Worm (Caenorhabditis elegans) whole organism, L4 larva: ENCODE data around the gene lgg-1.

Experiments used
- F10B5.3 ChIP-seq: sonication (generic microtip); optimal IDR thresholded peaks from 2 replicates; lab custom pipeline; 2016; ENCODE audit warnings: mild to moderate bottlenecking, missing genetic modification characterization, missing compliant biosample characterization
- F26F4.8 ChIP-seq: fragments of 200-800 bp; sonication (Bioruptor generic); conservative IDR thresholded peaks from 2 replicates; pipeline ENCODE4 v1.3.6; 2022; ENCODE audit warnings: missing genetic modification characterization, missing compliant biosample characterization
- F37D6.2 ChIP-seq: sonication (generic microtip); optimal IDR thresholded peaks from 2 replicates; lab custom pipeline; 2016; ENCODE audit warnings: mild to moderate bottlenecking, missing genetic modification characterization, missing compliant biosample characterization
- F49E8.2 ChIP-seq: sonication (generic microtip); optimal IDR thresholded peaks from 2 replicates; lab custom pipeline; 2016; ENCODE audit warnings: missing compliant biosample characterization, mild to moderate bottlenecking, missing genetic modification characterization, borderline replicate concordance
- R02D3.7 ChIP-seq: fragments of 150-350 bp; sonication (generic microtip); optimal IDR thresholded peaks from 3 replicates; lab custom pipeline; 2014; ENCODE audit warnings: missing biosample characterization, missing genetic modification characterization
- T26A8.4 ChIP-seq: fragments of 200-800 bp; sonication (Bioruptor generic); IDR thresholded peaks from 2 replicates; pipeline ENCODE4 v1.3.6; 2022; ENCODE audit warnings: missing genetic modification characterization, missing compliant biosample characterization
- Y105C5A.15 ChIP-seq: fragments of 200-800 bp; sonication (Bioruptor generic); IDR thresholded peaks from 2 replicates; pipeline ENCODE4 v1.3.6; 2022; ENCODE audit warnings: missing genetic modification characterization, missing compliant biosample characterization
- Y48G9A.11 ChIP-seq: fragments of 200-800 bp; sonication (Bioruptor generic); IDR thresholded peaks from 2 replicates; pipeline ENCODE4 v1.3.6; 2022; ENCODE audit warnings: missing genetic modification reagents, missing genetic modification characterization, missing compliant biosample characterization
- Y5F2A.4 ChIP-seq: fragments of 200-800 bp; sonication (Bioruptor generic); optimal IDR thresholded peaks from 2 replicates; lab custom pipeline; 2018; ENCODE audit warnings: mild to moderate bottlenecking, missing genetic modification characterization, missing compliant biosample characterization
- ZK337.2 ChIP-seq: fragments of 200-800 bp; sonication (Bioruptor generic); IDR thresholded peaks from 2 replicates; pipeline ENCODE4 v1.3.6; 2022; ENCODE audit warnings: missing genetic modification reagents, missing genetic modification characterization, missing compliant biosample characterization
- aha-1 ChIP-seq: fragments of 150-350 bp; peaks from one replicate; lab custom pipeline; 2014; ENCODE audit warnings: missing biosample characterization, missing genetic modification characterization
- ama-1 ChIP-seq: fragments of 150-350 bp; optimal IDR thresholded peaks from 2 replicates; lab custom pipeline; 2014; ENCODE audit warnings: inconsistent platforms, mixed read lengths
- ceh-28 ChIP-seq: fragments of 150-350 bp; optimal IDR thresholded peaks from 2 replicates; lab custom pipeline; 2014; ENCODE audit warnings: missing biosample characterization, missing genetic modification reagents, missing genetic modification characterization
- ceh-62 ChIP-seq: sonication (generic microtip); optimal IDR thresholded peaks from 2 replicates; lab custom pipeline; 2017; ENCODE audit warnings: missing biosample characterization, missing genetic modification characterization
- daf-19 ChIP-seq: fragments of 200-800 bp; sonication (Bioruptor generic); conservative IDR thresholded peaks from 2 replicates; pipeline ENCODE4 v1.3.6; 2022; ENCODE audit warnings: missing genetic modification characterization, missing compliant biosample characterization
- dmd-6 ChIP-seq: fragments of 200-800 bp; sonication (Bioruptor generic); IDR thresholded peaks from 2 replicates; pipeline ENCODE4 v1.3.6; 2022; ENCODE audit warnings: missing genetic modification reagents, missing genetic modification characterization, missing compliant biosample characterization
- dmd-8 ChIP-seq: fragments of 200-800 bp; sonication (Bioruptor generic); IDR thresholded peaks from 2 replicates; pipeline ENCODE4 v1.3.6; 2022; ENCODE audit warnings: missing genetic modification characterization, missing compliant biosample characterization
- dpl-1 ChIP-seq: fragments of 150-350 bp; optimal IDR thresholded peaks from 2 replicates; lab custom pipeline; 2014; ENCODE audit warnings: missing biosample characterization, missing genetic modification reagents, missing genetic modification characterization
- duxl-1 ChIP-seq: sonication (generic microtip); optimal IDR thresholded peaks from 2 replicates; lab custom pipeline; 2016; ENCODE audit warnings: mild to moderate bottlenecking, missing genetic modification characterization, moderate library complexity, missing compliant biosample characterization; ENCODE audit not compliant: poor library complexity
- dve-1 ChIP-seq: sonication (generic microtip); optimal IDR thresholded peaks from 2 replicates; lab custom pipeline; 2017; ENCODE audit warnings: antibody characterized with exemption, mild to moderate bottlenecking, missing genetic modification characterization, missing compliant biosample characterization; ENCODE audit not compliant: insufficient read depth
- fos-1 ChIP-seq: fragments of 150-350 bp; optimal IDR thresholded peaks from 2 replicates; lab custom pipeline; 2014; ENCODE audit warnings: missing biosample characterization, missing genetic modification characterization
- gei-8 ChIP-seq: fragments of 200-800 bp; sonication (Bioruptor generic); optimal IDR thresholded peaks from 2 replicates; lab custom pipeline; 2018; ENCODE audit warnings: mild to moderate bottlenecking, missing genetic modification characterization, missing compliant biosample characterization
- lim-7 ChIP-seq: fragments of 200-800 bp; sonication (Bioruptor generic); IDR thresholded peaks from 2 replicates; pipeline ENCODE4 v1.3.6; 2022; ENCODE audit warnings: missing genetic modification characterization, missing compliant biosample characterization
- lin-29 ChIP-seq: fragments of 200-800 bp; sonication (Bioruptor generic); IDR thresholded peaks from 2 replicates; pipeline ENCODE4 v1.3.6; 2022; ENCODE audit warnings: missing genetic modification reagents, missing genetic modification characterization, missing compliant biosample characterization
- lin-38 ChIP-seq: fragments of 200-800 bp; sonication (Bioruptor generic); IDR thresholded peaks from 2 replicates; pipeline ENCODE4 v1.3.6; 2022; ENCODE audit warnings: missing genetic modification reagents, missing genetic modification characterization, missing compliant biosample characterization
- lir-3 ChIP-seq: sonication (generic microtip); optimal IDR thresholded peaks from 2 replicates; lab custom pipeline; 2016; ENCODE audit warnings: mild to moderate bottlenecking, missing genetic modification characterization, missing compliant biosample characterization
- lsy-2 ChIP-seq, 2 experiments: fragments of 150-350 bp in 1 of 2; sonication (generic microtip) in 1 of 2; optimal IDR thresholded peaks; 2 replicates each; lab custom pipeline; 2014 to 2017; ENCODE audit warnings: missing biosample characterization in 2 of 2, missing genetic modification characterization in 2 of 2
- madf-5 ChIP-seq, 2 experiments: fragments of 200-800 bp; sonication (Bioruptor generic); IDR thresholded peaks; 2 replicates each; pipeline ENCODE4 v1.3.6; 2022; ENCODE audit warnings: missing compliant biosample characterization in 2 of 2, missing genetic modification characterization in 2 of 2
- mes-2 ChIP-seq: sonication (generic microtip); optimal IDR thresholded peaks from 2 replicates; lab custom pipeline; 2016; ENCODE audit warnings: missing genotype, mild to moderate bottlenecking, missing genetic modification characterization, missing compliant biosample characterization; ENCODE audit not compliant: poor library complexity, severe bottlenecking
- nhr-10 ChIP-seq: fragments of 150-350 bp; optimal IDR thresholded peaks from 2 replicates; lab custom pipeline; 2014; ENCODE audit warnings: missing biosample characterization, missing genetic modification characterization
- nhr-102 ChIP-seq: sonication (generic microtip); optimal IDR thresholded peaks from 2 replicates; lab custom pipeline; 2016; ENCODE audit warnings: mild to moderate bottlenecking, missing genetic modification characterization, moderate library complexity, missing compliant biosample characterization
- nhr-11 ChIP-seq: fragments of 150-350 bp; optimal IDR thresholded peaks from 2 replicates; lab custom pipeline; 2014; ENCODE audit warnings: missing biosample characterization, missing genetic modification characterization
- nhr-6 ChIP-seq: fragments of 150-350 bp; optimal IDR thresholded peaks from 2 replicates; lab custom pipeline; 2014; ENCODE audit warnings: missing biosample characterization, missing genetic modification characterization
- rbr-2 ChIP-seq: sonication (generic microtip); optimal IDR thresholded peaks from 2 replicates; lab custom pipeline; 2016; ENCODE audit warnings: missing genotype, missing genetic modification characterization, missing compliant biosample characterization
- skn-1 ChIP-seq: fragments of 150-350 bp; optimal IDR thresholded peaks from 2 replicates; lab custom pipeline; 2014; ENCODE audit warnings: missing biosample characterization, missing genetic modification characterization
- snpc-4 ChIP-seq: fragments of 150-350 bp; optimal IDR thresholded peaks from 2 replicates; lab custom pipeline; 2014; ENCODE audit warnings: missing biosample characterization, missing genetic modification characterization
- spr-1 ChIP-seq: sonication (generic microtip); optimal IDR thresholded peaks from 2 replicates; lab custom pipeline; 2016; ENCODE audit warnings: mild to moderate bottlenecking, missing genetic modification characterization, missing compliant biosample characterization
- tag-97 ChIP-seq: fragments of 200-800 bp; sonication (Bioruptor generic); IDR thresholded peaks from 2 replicates; pipeline ENCODE4 v1.3.6; 2022; ENCODE audit warnings: missing genetic modification characterization, missing compliant biosample characterization
- tra-1 ChIP-seq: fragments of 200-800 bp; sonication (Bioruptor generic); IDR thresholded peaks from 2 replicates; pipeline ENCODE4 v1.3.6; 2022; ENCODE audit warnings: missing genetic modification reagents, missing genetic modification characterization, missing compliant biosample characterization
- vab-7 ChIP-seq: fragments of 200-800 bp; sonication (Bioruptor generic); IDR thresholded peaks from 2 replicates; pipeline ENCODE4 v1.3.6; 2022; ENCODE audit warnings: missing genetic modification reagents, missing genetic modification characterization, missing compliant biosample characterization
- zag-1 ChIP-seq: fragments of 150-350 bp; optimal IDR thresholded peaks from 2 replicates; lab custom pipeline; 2014; ENCODE audit warnings: missing biosample characterization, missing genetic modification characterization
- zfp-3 ChIP-seq: fragments of 200-800 bp; sonication (Bioruptor generic); conservative IDR thresholded peaks from 2 replicates; pipeline ENCODE4 v1.3.6; 2022; ENCODE audit warnings: missing genetic modification reagents, missing genetic modification characterization, missing compliant biosample characterization
- zip-11 ChIP-seq: fragments of 200-800 bp; sonication (Bioruptor generic); IDR thresholded peaks from 2 replicates; pipeline ENCODE4 v1.3.6; 2022; ENCODE audit warnings: missing genetic modification characterization, missing compliant biosample characterization
- zip-2 ChIP-seq: fragments of 150-350 bp; optimal IDR thresholded peaks from 2 replicates; lab custom pipeline; 2014; ENCODE audit warnings: missing biosample characterization, missing genetic modification characterization
- ztf-7 ChIP-seq: fragments of 150-350 bp; optimal IDR thresholded peaks from 2 replicates; lab custom pipeline; 2014; ENCODE audit warnings: missing biosample characterization, missing genetic modification characterization

The lgg-1 gene

DNA sequence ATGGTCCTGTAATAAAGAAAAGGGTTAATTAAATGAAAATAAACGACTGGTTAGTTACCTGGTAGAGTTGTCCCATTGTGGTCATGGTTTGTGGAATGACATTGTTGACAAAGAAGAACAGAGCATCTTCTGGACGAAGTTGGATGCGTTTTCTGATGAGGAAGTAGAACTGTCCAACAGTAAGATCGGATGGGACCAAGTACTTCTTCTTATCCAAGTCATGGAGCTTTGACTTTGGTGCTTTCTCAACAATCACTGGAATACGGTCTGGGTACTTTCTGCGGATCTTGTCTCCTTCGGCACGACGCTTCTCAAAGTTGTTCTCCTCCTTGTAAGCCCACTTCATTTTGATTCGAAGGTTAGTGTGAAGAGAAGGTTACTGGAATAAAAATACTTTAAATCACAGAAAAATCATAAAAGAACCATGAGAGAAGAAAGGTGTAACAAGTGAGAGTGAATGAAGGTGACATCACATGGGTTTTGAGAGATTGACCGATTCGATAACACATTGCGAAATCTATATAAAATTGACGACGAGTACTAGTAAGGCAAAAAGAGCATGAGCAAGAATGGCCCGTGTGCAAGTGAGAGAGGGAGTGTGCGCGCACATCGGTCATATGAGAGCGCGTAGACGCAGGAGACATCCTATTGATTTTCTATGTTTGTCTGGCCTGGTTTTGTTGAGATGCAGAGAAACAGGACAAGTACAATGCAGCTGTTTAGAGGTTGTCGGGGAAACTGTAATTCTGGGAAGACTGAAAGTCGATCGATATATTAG is at the start of gene lgg-1 (continued):
- peak; percentile 61 to 67 for TF ChIP-seq lsy-2 (tag; optimal IDR thresholded peaks at IDR 0.05; lab: Kevin White, UChicago)
- no peak for TF ChIP-seq snpc-4 (tag; lab: Kevin White, UChicago)
- TF ChIP-seq nhr-10 (tag; lab: Kevin White, UChicago): peak; percentile 63
- TF ChIP-seq aha-1: peak; percentile 96
- no peak for TF ChIP-seq F26F4.8 (GFP tag; lab: Robert Waterston, UW)
- TF ChIP-seq ama-1 (lab: Kevin White, UChicago): peak; percentile 95
- peak; percentile 39 for TF ChIP-seq lin-38 (GFP tag; lab: Robert Waterston, UW)
- TF ChIP-seq mes-2 (tag; lab: Kevin White, UChicago): peak; percentile 41

ce11 chrII:6394037-6394436 is 46.5 kb upstream of the lgg-1 start:
- no peak for TF ChIP-seq spr-1 (tag; lab: Kevin White, UChicago)
- no peak for TF ChIP-seq dmd-6 (GFP tag; lab: Robert Waterston, UW)
- no peak for TF ChIP-seq vab-7 (GFP tag; lab: Robert Waterston, UW)
- no peak for TF ChIP-seq nhr-102
- no peak for TF ChIP-seq F10B5.3
- TF ChIP-seq lsy-2 (tag; optimal IDR thresholded peaks at IDR 0.05; lab: Kevin White, UChicago): no peak
- no peak for TF ChIP-seq ceh-62 (tag; lab: Kevin White, UChicago)
- TF ChIP-seq fos-1 (tag; lab: Kevin White, UChicago): no peak

DNA sequence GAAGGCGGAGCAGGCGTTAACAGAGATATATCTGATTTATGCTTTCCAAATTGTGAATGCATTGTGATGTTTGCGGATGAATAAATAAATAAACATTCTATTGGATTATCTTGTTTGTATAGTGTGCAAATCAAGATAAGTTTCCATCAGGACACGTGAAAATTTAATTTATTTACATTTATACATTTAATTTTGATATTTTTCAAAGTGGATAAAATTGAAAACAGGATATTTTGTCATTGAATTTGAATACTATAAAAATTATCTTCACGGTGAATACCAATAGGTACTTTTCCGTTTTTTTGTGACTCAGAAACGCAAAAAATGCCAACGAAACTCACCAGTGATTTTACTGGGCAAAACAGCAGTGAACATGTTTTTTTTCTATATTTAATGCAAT is 43.7 kb upstream of the lgg-1 start, which contains the start of gene F58F12.3:
TSS of gene F58F12.3 (minus strand) at position 101 of the 400 bp plus-strand sequence.
- TF ChIP-seq aha-1: no peak
- no peak for TF ChIP-seq dmd-8 (GFP tag; lab: Robert Waterston, UW)
- TF ChIP-seq spr-1 (tag; lab: Kevin White, UChicago): no peak
- no peak for TF ChIP-seq zfp-3 (GFP tag; lab: Robert Waterston, UW)
- no peak for TF ChIP-seq Y5F2A.4
- TF ChIP-seq vab-7 (GFP tag; lab: Robert Waterston, UW): no peak
- no peak for TF ChIP-seq fos-1 (tag; lab: Kevin White, UChicago)
- no peak for TF ChIP-seq F49E8.2

DNA sequence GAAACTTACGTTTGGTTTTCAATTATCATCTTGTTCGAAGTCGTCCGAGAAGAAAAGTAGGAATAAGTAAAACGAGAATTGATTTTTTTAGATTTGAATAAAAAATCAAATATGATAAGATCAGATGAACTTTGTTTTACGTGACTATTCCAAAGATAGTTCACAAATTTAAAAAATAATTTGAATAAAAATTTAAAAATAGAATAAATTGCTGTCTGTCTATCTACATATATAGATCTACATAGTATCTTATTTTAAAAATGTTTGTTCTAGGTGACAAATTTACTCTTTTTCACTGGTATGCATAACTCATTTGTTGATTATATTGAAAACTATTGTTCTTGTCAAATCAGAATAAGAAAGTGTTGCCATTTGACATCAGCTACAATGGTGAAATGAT is 40.4 kb upstream of the lgg-1 start, which contains the start of gene F58F12.2:
TSS of gene F58F12.2 (minus strand) at position 101 of the 400 bp plus-strand sequence.
- no peak for TF ChIP-seq zag-1
- TF ChIP-seq tag-97 (GFP tag; lab: Robert Waterston, UW): no peak
- no peak for TF ChIP-seq ZK337.2 (GFP tag; lab: Robert Waterston, UW)
- TF ChIP-seq lin-29 (GFP tag; lab: Robert Waterston, UW): no peak
- TF ChIP-seq gei-8: no peak
- no peak for TF ChIP-seq dve-1
- TF ChIP-seq nhr-6 (tag; lab: Kevin White, UChicago): no peak
- no peak for TF ChIP-seq daf-19 (GFP tag; lab: Robert Waterston, UW)
- TF ChIP-seq madf-5 (GFP tag; IDR thresholded peaks at IDR 0.05; lab: Robert Waterston, UW): no peak
- no peak for TF ChIP-seq rbr-2
- TF ChIP-seq nhr-11 (tag; lab: Kevin White, UChicago): no peak

DNA sequence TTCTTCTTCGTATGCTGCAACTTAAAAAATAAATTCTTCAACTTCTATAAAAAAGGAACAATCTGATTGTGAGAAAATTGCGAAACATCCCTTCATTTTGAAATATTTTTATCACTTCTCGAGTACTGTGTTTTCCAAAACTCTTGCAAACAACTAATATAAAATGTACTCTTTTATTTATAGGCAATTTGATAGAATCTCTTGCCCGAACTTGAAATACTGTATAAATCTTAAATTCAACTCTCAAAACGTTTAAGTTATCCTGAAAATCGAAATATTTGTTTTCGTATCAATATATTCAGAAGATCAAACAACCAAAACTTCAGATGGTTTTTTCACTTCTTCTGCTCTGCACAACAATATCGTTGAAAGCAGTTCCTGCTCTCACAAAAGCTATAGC is 38.9 kb upstream of the lgg-1 start, which contains the start of gene F58F12.4:
TSS of gene F58F12.4 (plus strand) at position 301 of the 400 bp plus-strand sequence.
- TF ChIP-seq F37D6.2 (tag; lab: Kevin White, UChicago) (no peak), daf-19 (GFP tag; lab: Robert Waterston, UW) (no peak), dpl-1 (GFP tag; lab: Kevin White, UChicago) (no peak), ceh-62 (tag; lab: Kevin White, UChicago) (no peak), ceh-28 (no peak), lsy-2 (tag; optimal IDR thresholded peaks at IDR 0.05; lab: Kevin White, UChicago) (no peak), duxl-1 (no peak), Y48G9A.11 (GFP tag; lab: Robert Waterston, UW) (no peak), Y105C5A.15 (GFP tag; lab: Robert Waterston, UW) (no peak), R02D3.7 (tag; lab: Kevin White, UChicago) (no peak), nhr-10 (tag; lab: Kevin White, UChicago) (no peak), zip-11 (GFP tag; lab: Robert Waterston, UW) (no peak), zip-2 (tag; lab: Kevin White, UChicago) (no peak), lim-7 (GFP tag; lab: Robert Waterston, UW) (no peak), ztf-7 (tag; lab: Kevin White, UChicago) (no peak), lir-3 (no peak), tra-1 (GFP tag; lab: Robert Waterston, UW) (no peak), skn-1 (tag; lab: Kevin White, UChicago) (no peak), T26A8.4 (GFP tag; lab: Robert Waterston, UW) (no peak)
